Fruit fly (Drosophila melanogaster) whole organism, embryonic: Measurements from ENCODE around the gene CG34265.

Experiments used
- B-H2 ChIP-seq: fragments of 200-800 bp; sonication (Bioruptor generic); optimal IDR thresholded peaks from 2 replicates; lab custom pipeline; 2018; ENCODE audit warnings: missing biosample characterization, mild to moderate bottlenecking, missing genetic modification characterization
- BEAF-32 ChIP-seq: fragments of 200-800 bp; sonication (Bioruptor generic); optimal IDR thresholded peaks from 3 replicates; lab custom pipeline; 2017; ENCODE audit warnings: missing biosample characterization, missing genetic modification characterization, mild to moderate bottlenecking, moderate library complexity, missing genetic modification reagents
- Bdp1 ChIP-seq: fragments of 200-800 bp; sonication (Bioruptor generic); optimal IDR thresholded peaks from 3 replicates; lab custom pipeline; 2016; ENCODE audit warnings: missing biosample characterization, missing genetic modification characterization
- Bteb2 ChIP-seq: fragments of 200-800 bp; sonication (Bioruptor generic); optimal IDR thresholded peaks from 2 replicates; lab custom pipeline; 2016; ENCODE audit warnings: missing biosample characterization, missing genetic modification characterization
- C15 ChIP-seq: fragments of 200-800 bp; sonication (Bioruptor generic); IDR thresholded peaks from 3 replicates; pipeline ENCODE4 v1.3.6; 2022; ENCODE audit warnings: missing biosample characterization, missing genetic modification characterization
- CG12942 ChIP-seq: fragments of 200-800 bp; sonication (Bioruptor generic); optimal IDR thresholded peaks from 3 replicates; lab custom pipeline; 2016; ENCODE audit warnings: missing biosample characterization, missing genetic modification characterization
- CG13287 ChIP-seq: fragments of 200-800 bp; sonication (Bioruptor generic); IDR thresholded peaks from 2 replicates; pipeline ENCODE4 v1.3.6; 2022; ENCODE audit warnings: missing biosample characterization, missing genetic modification characterization; ENCODE audit not compliant: partially characterized antibody
- CG13775 ChIP-seq: fragments of 200-800 bp; sonication (Bioruptor generic); optimal IDR thresholded peaks from 3 replicates; lab custom pipeline; 2017; ENCODE audit warnings: missing biosample characterization, mild to moderate bottlenecking, missing genetic modification characterization
- CG14965 ChIP-seq: fragments of 200-800 bp; sonication (Bioruptor generic); optimal IDR thresholded peaks from 2 replicates; lab custom pipeline; 2016; ENCODE audit warnings: missing biosample characterization, missing genetic modification characterization, borderline replicate concordance
- CG16813 ChIP-seq: fragments of 200-800 bp; sonication (Bioruptor generic); IDR thresholded peaks from 3 replicates; pipeline ENCODE4 v1.3.6; 2022; ENCODE audit warnings: missing biosample characterization, missing genetic modification characterization; ENCODE audit not compliant: partially characterized antibody
- CG2120 ChIP-seq: fragments of 200-800 bp; sonication (Bioruptor generic); optimal IDR thresholded peaks from 3 replicates; lab custom pipeline; 2016; ENCODE audit warnings: missing biosample characterization, missing genetic modification characterization
- CG34422 ChIP-seq: fragments of 200-800 bp; sonication (Bioruptor generic); IDR thresholded peaks from 3 replicates; pipeline ENCODE4 v1.3.6; 2022; ENCODE audit warnings: missing biosample characterization, missing genetic modification characterization
- CG3726 ChIP-seq: fragments of 200-800 bp; sonication (Bioruptor generic); IDR thresholded peaks from 3 replicates; pipeline ENCODE4, ENCODE4 v1.3.6; 2022; ENCODE audit warnings: missing biosample characterization, missing genetic modification characterization
- CG3847 ChIP-seq: fragments of 200-800 bp; sonication (Bioruptor generic); IDR thresholded peaks from 2 replicates; pipeline ENCODE4 v1.3.6; 2022; ENCODE audit warnings: missing biosample characterization, missing genetic modification characterization
- CG42726 ChIP-seq: fragments of 200-800 bp; sonication (Bioruptor generic); IDR thresholded peaks from 2 replicates; pipeline ENCODE4 v1.3.6; 2022; ENCODE audit warnings: missing biosample characterization, missing genetic modification characterization; ENCODE audit not compliant: partially characterized antibody
- CG4360 ChIP-seq: fragments of 200-800 bp; sonication (Bioruptor generic); IDR thresholded peaks from 2 replicates; pipeline ENCODE4 v1.3.6; 2022; ENCODE audit warnings: missing biosample characterization, missing genetic modification characterization
- CG5245 ChIP-seq: fragments of 200-800 bp; sonication (Bioruptor generic); optimal IDR thresholded peaks from 3 replicates; lab custom pipeline; 2016; ENCODE audit warnings: missing biosample characterization, missing genetic modification characterization
- CG7745 ChIP-seq: fragments of 200-800 bp; sonication (Bioruptor generic); optimal IDR thresholded peaks from 2 replicates; lab custom pipeline; 2018; ENCODE audit warnings: missing biosample characterization, mild to moderate bottlenecking, missing genetic modification characterization, moderate library complexity
- CG8281 ChIP-seq: fragments of 200-800 bp; sonication (Bioruptor generic); optimal IDR thresholded peaks from 2 replicates; lab custom pipeline; 2018; ENCODE audit warnings: missing biosample characterization, mild to moderate bottlenecking, missing genetic modification characterization, moderate library complexity
- CTCF ChIP-seq: fragments of 200-800 bp; sonication (Bioruptor generic); optimal IDR thresholded peaks from 2 replicates; lab custom pipeline; 2017; ENCODE audit warnings: missing biosample characterization, mild to moderate bottlenecking, missing genetic modification characterization, moderate library complexity
- Camta ChIP-seq: fragments of 200-800 bp; sonication (Bioruptor generic); optimal IDR thresholded peaks from 2 replicates; lab custom pipeline; 2016; ENCODE audit warnings: missing biosample characterization, missing genetic modification characterization
- Dbx ChIP-seq: fragments of 200-800 bp; sonication (Bioruptor generic); IDR thresholded peaks from 3 replicates; pipeline ENCODE4 v1.3.6; 2022; ENCODE audit warnings: missing biosample characterization, missing genetic modification characterization
- Dek ChIP-seq: fragments of 200-800 bp; sonication (Bioruptor generic); optimal IDR thresholded peaks from 3 replicates; lab custom pipeline; 2019; ENCODE audit warnings: missing biosample characterization, mild to moderate bottlenecking, missing genetic modification characterization, moderate library complexity
- Dref ChIP-seq: fragments of 200-800 bp; sonication (Bioruptor generic); IDR thresholded peaks from 2 replicates; pipeline ENCODE4 v1.3.6; 2022; ENCODE audit warnings: missing biosample characterization, missing genetic modification characterization
- Hmr ChIP-seq: fragments of 200-800 bp; sonication (Bioruptor generic); optimal IDR thresholded peaks from 3 replicates; lab custom pipeline; 2017; ENCODE audit warnings: mild to moderate bottlenecking, missing biosample characterization, missing genetic modification reagents, missing genetic modification characterization
- Lhr ChIP-seq: fragments of 200-800 bp; sonication (Bioruptor generic); optimal IDR thresholded peaks from 3 replicates; lab custom pipeline; 2017; ENCODE audit warnings: mild to moderate bottlenecking, missing biosample characterization, missing genetic modification reagents, missing genetic modification characterization
- Meics ChIP-seq: fragments of 200-800 bp; sonication (Bioruptor generic); optimal IDR thresholded peaks from 2 replicates; lab custom pipeline; 2017; ENCODE audit warnings: missing biosample characterization, mild to moderate bottlenecking, missing genetic modification characterization
- PHDP ChIP-seq: fragments of 200-800 bp; sonication (Bioruptor generic); optimal IDR thresholded peaks from 3 replicates; lab custom pipeline; 2018; ENCODE audit warnings: missing biosample characterization, mild to moderate bottlenecking, missing genetic modification characterization, moderate library complexity
- Sin3A ChIP-seq: fragments of >200 bp; optimal IDR thresholded peaks from 2 replicates; lab custom pipeline; 2018
- Six4 ChIP-seq: fragments of 200-800 bp; sonication (Bioruptor generic); optimal IDR thresholded peaks from 2 replicates; lab custom pipeline; 2016; ENCODE audit warnings: missing biosample characterization, missing genetic modification characterization
- Xrp1 ChIP-seq: fragments of 200-800 bp; sonication (Bioruptor generic); IDR thresholded peaks from 2 replicates; pipeline ENCODE4 v1.3.6; 2022; ENCODE audit warnings: missing biosample characterization, missing genetic modification characterization
- ato ChIP-seq: fragments of 200-800 bp; sonication (Bioruptor generic); IDR thresholded peaks from 2 replicates; pipeline ENCODE4 v1.3.6; 2022; ENCODE audit warnings: missing biosample characterization, missing genetic modification characterization; ENCODE audit not compliant: partially characterized antibody
- bigmax ChIP-seq: fragments of 200-800 bp; sonication (Bioruptor generic); optimal IDR thresholded peaks from 2 replicates; lab custom pipeline; 2018; ENCODE audit warnings: missing biosample characterization, mild to moderate bottlenecking, missing genetic modification characterization
- croc ChIP-seq: fragments of 200-800 bp; sonication (Bioruptor generic); conservative IDR thresholded peaks from 3 replicates; pipeline ENCODE4 v1.3.6; 2022; ENCODE audit warnings: missing biosample characterization, missing genetic modification characterization
- crol ChIP-seq: fragments of 200-800 bp; sonication (Bioruptor generic); IDR thresholded peaks from 2 replicates; pipeline ENCODE4 v1.3.6; 2022; ENCODE audit warnings: missing biosample characterization, missing genetic modification characterization
- da ChIP-seq: fragments of 200-800 bp; sonication (Bioruptor generic); optimal IDR thresholded peaks from 2 replicates; lab custom pipeline; 2016; ENCODE audit warnings: missing biosample characterization, missing genetic modification characterization
- fu2 ChIP-seq: fragments of 200-800 bp; sonication (Bioruptor generic); optimal IDR thresholded peaks from 2 replicates; lab custom pipeline; 2016; ENCODE audit warnings: missing biosample characterization, missing genetic modification characterization
- hkb ChIP-seq, 2 experiments: fragments of 200-800 bp in 1 of 2; fragments of >200 bp in 1 of 2; sonication (Bioruptor generic) in 1 of 2; IDR thresholded peaks in 1 of 2; optimal IDR thresholded peaks in 1 of 2; 2 replicates each; pipeline versions ENCODE4 v1.3.6 to Lab custom; 2017 to 2022; ENCODE audit warnings: missing biosample characterization in 1 of 2, missing genetic modification characterization in 1 of 2
- kah ChIP-seq: fragments of 200-800 bp; sonication (Bioruptor generic); optimal IDR thresholded peaks from 2 replicates; lab custom pipeline; 2018; ENCODE audit warnings: missing biosample characterization, mild to moderate bottlenecking, missing genetic modification characterization
- nerfin-1 ChIP-seq: fragments of 200-800 bp; sonication (Bioruptor generic); optimal IDR thresholded peaks from 3 replicates; lab custom pipeline; 2019; ENCODE audit warnings: missing biosample characterization, mild to moderate bottlenecking, missing genetic modification characterization, moderate library complexity
- odd ChIP-seq: fragments of 200-800 bp; sonication (Bioruptor generic); optimal IDR thresholded peaks from 2 replicates; lab custom pipeline; 2017; ENCODE audit warnings: missing biosample characterization, mild to moderate bottlenecking, missing genetic modification characterization
- phol ChIP-seq: fragments of 200-800 bp; sonication (Bioruptor generic); optimal IDR thresholded peaks from 3 replicates; lab custom pipeline; 2018; ENCODE audit warnings: missing biosample characterization, mild to moderate bottlenecking, missing genetic modification characterization, moderate library complexity
- salm ChIP-seq: fragments of 200-800 bp; sonication (Bioruptor generic); optimal IDR thresholded peaks from 2 replicates; lab custom pipeline; 2018; ENCODE audit warnings: missing biosample characterization, mild to moderate bottlenecking, missing genetic modification characterization
- slbo ChIP-seq: fragments of 200-800 bp; sonication (Bioruptor generic); IDR thresholded peaks from 2 replicates; pipeline ENCODE4 v1.3.6; 2022; ENCODE audit warnings: missing biosample characterization, missing genetic modification characterization
- sna ChIP-seq: fragments of 200-800 bp; sonication (Bioruptor generic); IDR thresholded peaks from 2 replicates; pipeline ENCODE4 v1.3.6; 2022; ENCODE audit warnings: missing biosample characterization, missing genetic modification characterization; ENCODE audit not compliant: partially characterized antibody
- so ChIP-seq: fragments of 200-800 bp; sonication (Bioruptor generic); IDR thresholded peaks from 3 replicates; pipeline ENCODE4 v1.3.6; 2022; ENCODE audit warnings: missing biosample characterization, missing genetic modification characterization
- tgo ChIP-seq: fragments of 200-800 bp; sonication (Bioruptor generic); IDR thresholded peaks from 3 replicates; pipeline ENCODE4 v1.3.6; 2022; ENCODE audit warnings: missing biosample characterization, missing genetic modification characterization
- zfh1 ChIP-seq: fragments of 200-800 bp; sonication (Bioruptor generic); IDR thresholded peaks from 3 replicates; pipeline ENCODE4 v1.3.6; 2022; ENCODE audit warnings: missing biosample characterization, missing genetic modification characterization

Gene CG34265

DNA sequence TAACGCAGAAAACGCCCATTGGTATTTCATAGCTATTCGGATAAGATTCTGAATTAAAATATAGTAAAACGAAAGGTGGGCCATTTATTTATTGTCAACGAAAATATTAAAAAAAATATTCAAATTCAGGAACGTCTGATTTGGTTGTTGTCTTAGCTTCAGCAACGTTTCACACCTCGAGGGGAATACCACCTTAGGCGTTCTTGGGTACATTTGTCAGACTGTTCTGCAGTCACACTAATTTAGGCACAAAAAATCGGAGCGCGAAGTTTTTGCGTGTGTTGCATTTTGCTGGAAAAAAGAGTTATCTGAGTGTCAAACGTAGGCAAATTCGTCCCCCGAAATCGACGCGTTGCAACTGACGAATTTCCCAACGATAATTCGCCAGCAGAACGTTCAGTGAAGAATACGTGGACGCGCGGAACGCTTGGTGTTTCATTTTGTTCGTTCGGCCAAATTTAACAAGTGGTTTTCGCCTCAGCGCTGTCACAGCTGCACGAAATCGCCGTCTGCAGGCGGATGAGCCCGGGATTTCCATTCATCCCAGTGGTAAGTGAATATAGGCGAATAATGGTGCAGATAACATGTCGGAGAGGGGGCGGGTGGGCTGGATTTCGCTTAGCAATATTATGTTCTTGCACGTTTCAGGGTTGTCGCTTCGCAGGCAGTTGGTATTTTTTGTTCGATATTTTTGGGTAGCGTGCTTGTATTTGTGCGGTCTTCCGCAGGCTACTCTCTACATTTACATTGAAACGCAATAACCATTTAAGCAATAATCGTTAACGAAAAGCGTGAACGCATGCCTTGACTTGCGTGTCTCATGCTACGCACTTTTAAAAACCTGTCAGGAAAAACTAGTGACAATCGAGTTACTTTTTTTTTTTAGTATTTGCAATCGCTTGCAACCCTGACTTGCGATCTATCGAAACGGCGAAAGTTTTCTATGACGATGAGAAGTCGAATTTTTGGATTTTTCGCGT lies 43.2 kb upstream of the CG34265 start, which contains the start of gene Larp4B (continued):
- TF ChIP-seq CG5245 = no peak
- peak; percentile 86 for TF ChIP-seq Sin3A
- TF ChIP-seq Bdp1 (GFP tag; lab: Kevin White, UChicago) = no peak
- peak; percentile 7; the same call in 1 of the 2 replicates for TF ChIP-seq Xrp1 (GFP tag; lab: Robert Waterston, UW)
- peak; percentile 47 for TF ChIP-seq CG3847
- peak; percentile 42 for TF ChIP-seq hkb (optimal IDR thresholded peaks at IDR 0.05; lab: Kevin White, UChicago)
- TF ChIP-seq hkb (GFP tag; IDR thresholded peaks at IDR 0.05; lab: Robert Waterston, UW) = no peak
- TF ChIP-seq Bteb2 (GFP tag; lab: Kevin White, UChicago) = peak; percentile 33
- peak; percentile 37 for TF ChIP-seq CG13775 (GFP tag; lab: Kevin White, UChicago)
- no peak for TF ChIP-seq da
- peak; percentile 59 for TF ChIP-seq CTCF (GFP tag; lab: Kevin White, UChicago)
- TF ChIP-seq sna (GFP tag; lab: Robert Waterston, UW) = peak; percentile 66
- peak; percentile 86 for TF ChIP-seq crol (GFP tag; lab: Robert Waterston, UW)
- peak; percentile 2 for TF ChIP-seq PHDP (tag; lab: Kevin White, UChicago)
- TF ChIP-seq bigmax (GFP tag; lab: Kevin White, UChicago) = peak; percentile 19
- TF ChIP-seq kah (GFP tag; lab: Kevin White, UChicago) = peak; percentile 94
- no peak for TF ChIP-seq Six4 (GFP tag; lab: Kevin White, UChicago)
- TF ChIP-seq C15 (GFP tag; lab: Robert Waterston, UW) = no peak
- TF ChIP-seq CG3726 (GFP tag; lab: Robert Waterston, UW) = no peak
- peak; percentile 54 for TF ChIP-seq phol
- peak; percentile 59 for TF ChIP-seq Dref (GFP tag; lab: Robert Waterston, UW)
- peak; percentile 3 for TF ChIP-seq Dek (tag; lab: Kevin White, UChicago)
- TF ChIP-seq salm (tag; lab: Kevin White, UChicago) = peak; percentile 8
- peak; percentile 48 for TF ChIP-seq CG2120 (GFP tag; lab: Kevin White, UChicago)
- no peak for TF ChIP-seq CG12942
- TF ChIP-seq ato (GFP tag; lab: Robert Waterston, UW) = peak; percentile 21; the same call in 1 of the 2 replicates
- TF ChIP-seq CG13287 (GFP tag; lab: Robert Waterston, UW) = peak; percentile 72
- TF ChIP-seq Hmr = peak; percentile 41
- peak; percentile 7 for TF ChIP-seq Meics (GFP tag; lab: Kevin White, UChicago)
- no peak for TF ChIP-seq croc (GFP tag; lab: Robert Waterston, UW)
- 0 out of 2 replicates have a peak, but pooled peaks have one; percentile 46 for TF ChIP-seq CG42726 (GFP tag; lab: Robert Waterston, UW)
- peak; percentile 78 for TF ChIP-seq Lhr (GFP tag; lab: Kevin White, UChicago)
- peak; percentile 35; the same call in 1 of the 2 replicates for TF ChIP-seq slbo (GFP tag; lab: Robert Waterston, UW)
- TF ChIP-seq zfh1 (GFP tag; lab: Robert Waterston, UW) = 0 out of 3 replicates have a peak, but pooled peaks have one; percentile 37
- TF ChIP-seq CG4360 (GFP tag; lab: Robert Waterston, UW) = peak; percentile 18; the same call in 1 of the 2 replicates
- TF ChIP-seq BEAF-32 (GFP tag; lab: Kevin White, UChicago) = peak; percentile 83
- peak; percentile 8 for TF ChIP-seq fu2 (GFP tag; lab: Kevin White, UChicago)
- TF ChIP-seq CG8281 = no peak
- TF ChIP-seq CG34422 (GFP tag; lab: Robert Waterston, UW) = peak; percentile 56; the same call in 2 of the 3 replicates
- peak; percentile 44; the same call in 1 of the 3 replicates for TF ChIP-seq Dbx (GFP tag; lab: Robert Waterston, UW)
- TF ChIP-seq CG14965 (GFP tag; lab: Kevin White, UChicago) = no peak
- TF ChIP-seq B-H2 (GFP tag; lab: Kevin White, UChicago) = peak; percentile 28
- no peak for TF ChIP-seq so (GFP tag; lab: Robert Waterston, UW)
- no peak for TF ChIP-seq Camta (GFP tag; lab: Kevin White, UChicago)
- peak; percentile 17 for TF ChIP-seq nerfin-1
- TF ChIP-seq tgo (GFP tag; lab: Robert Waterston, UW) = no peak
- peak; percentile 72 for TF ChIP-seq CG16813 (GFP tag; lab: Robert Waterston, UW)
- no peak for TF ChIP-seq CG7745 (tag; lab: Kevin White, UChicago)
- no peak for TF ChIP-seq odd
